Worm (Caenorhabditis elegans) whole organism, L3 larva: ENCODE measurements around the gene F21G4.6.

Experiments
- nhr-28 ChIP-seq: fragments of 150-350 bp; optimal IDR thresholded peaks from 2 replicates; lab custom pipeline; 2014; ENCODE audit warnings: missing biosample characterization, missing genetic modification characterization
- ztf-4 ChIP-seq: fragments of 150-350 bp; optimal IDR thresholded peaks from 2 replicates; lab custom pipeline; 2014; ENCODE audit warnings: missing biosample characterization, missing genetic modification characterization

DNA sequence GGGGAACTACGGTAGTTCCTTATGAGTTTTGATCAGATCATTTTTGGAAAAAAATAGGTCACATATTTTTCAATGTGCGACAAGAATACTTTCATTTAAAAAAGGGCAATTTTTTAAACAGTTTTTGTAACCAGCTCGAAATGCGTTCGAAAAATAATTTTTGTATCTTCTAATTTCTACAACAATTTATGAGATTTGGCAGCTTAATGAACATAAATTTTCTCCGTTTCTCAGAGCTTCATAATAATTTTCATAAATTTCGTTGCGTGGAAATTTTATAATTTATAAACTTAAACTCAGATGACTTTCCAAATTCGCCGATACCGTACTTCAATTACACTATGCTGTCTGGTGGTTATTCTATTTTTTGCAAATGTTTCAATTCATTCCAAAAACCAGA, 22.4 kb downstream of the F21G4.6 start, which contains the start of gene F21G4.3:
- TF ChIP-seq ztf-4 (tag; lab: Kevin White, UChicago) (no peak), nhr-28 (tag; lab: Kevin White, UChicago) (no peak)
